Worm (Caenorhabditis elegans): ENCODE results near the gene skr-16.

ce11 chrIV:7139143-7139542 lies 29.4 kb upstream of the skr-16 start:
- TF ChIP-seq ceh-45 (GFP tag; IDR thresholded peaks at IDR 0.05) = no peak
- TF ChIP-seq hlh-13 (GFP tag; optimal IDR thresholded peaks at IDR 0.05) = no peak
- no peak for TF ChIP-seq dve-1 (tag; optimal IDR thresholded peaks at IDR 0.05)
- no peak for TF ChIP-seq fkh-10 (GFP tag; optimal IDR thresholded peaks at IDR 0.05)
- no peak for TF ChIP-seq nfya-1 (tag; optimal IDR thresholded peaks at IDR 0.05)
- no peak for TF ChIP-seq fax-1 (tag; optimal IDR thresholded peaks at IDR 0.05)
- TF ChIP-seq pag-3 (tag; optimal IDR thresholded peaks at IDR 0.05; ENCODE audit: borderline replicate concordance) = no peak
- TF ChIP-seq madf-2 (tag; optimal IDR thresholded peaks at IDR 0.05) = no peak

Measured in whole organism, late embryonic.